Fruit fly (Drosophila melanogaster) whole organism, wandering third instar larva: Measurements from ENCODE around the gene Ect3.
"Not testable (repeated sequence)": the region's sequence is repeated elsewhere in the genome, so short reads cannot be mapped to it uniquely, and the experiment has no call there.

Experiments used
- CG32264 ChIP-seq: fragments of 200-800 bp; sonication (Bioruptor generic); optimal IDR thresholded peaks from 2 replicates; lab custom pipeline; 2016; ENCODE audit warnings: missing biosample characterization, missing genetic modification characterization
- CG9705 ChIP-seq: fragments of 200-800 bp; sonication (Bioruptor generic); optimal IDR thresholded peaks from 2 replicates; lab custom pipeline; 2018; ENCODE audit warnings: missing biosample characterization, mild to moderate bottlenecking, missing genetic modification characterization
- CrebA ChIP-seq: fragments of 200-800 bp; sonication (Bioruptor generic); optimal IDR thresholded peaks from 2 replicates; lab custom pipeline; 2016; ENCODE audit warnings: missing biosample characterization, mild to moderate bottlenecking, missing genetic modification characterization, borderline replicate concordance
- Dfd ChIP-seq: fragments of >200 bp; optimal IDR thresholded peaks from 2 replicates; lab custom pipeline; 2017; ENCODE audit warnings: missing biosample characterization, missing genetic modification characterization
- Dif ChIP-seq: fragments of 200-275, 200-300 bp; sonication (Bioruptor generic); optimal IDR thresholded peaks from 2 replicates; lab custom pipeline; 2018; ENCODE audit warnings: missing biosample characterization, missing genetic modification characterization; ENCODE audit not compliant: partially characterized antibody
- GATAd ChIP-seq: sonication (Bioruptor generic); optimal IDR thresholded peaks from 2 replicates; lab custom pipeline; 2016; ENCODE audit warnings: missing biosample characterization, missing genetic modification characterization
- HLH106 ChIP-seq: fragments of 200-800 bp; optimal IDR thresholded peaks from 3 replicates; lab custom pipeline; 2019; ENCODE audit warnings: missing biosample characterization, mild to moderate bottlenecking, missing genetic modification characterization, moderate library complexity
- Hr78 ChIP-seq: fragments of >200 bp; optimal IDR thresholded peaks from 2 replicates; lab custom pipeline; 2017; ENCODE audit warnings: missing biosample characterization, missing genetic modification characterization
- Hr83 ChIP-seq: fragments of 200-300 bp; sonication (Bioruptor generic); optimal IDR thresholded peaks from 2 replicates; lab custom pipeline; 2016; ENCODE audit warnings: missing biosample characterization, mild to moderate bottlenecking, missing genetic modification characterization, moderate library complexity; ENCODE audit not compliant: poor library complexity, severe bottlenecking
- Jra ChIP-seq: sonication (Bioruptor generic); optimal IDR thresholded peaks from 2 replicates; lab custom pipeline; 2016; ENCODE audit warnings: missing biosample characterization, missing genetic modification characterization
- Mio ChIP-seq: sonication (Bioruptor generic); optimal IDR thresholded peaks from 2 replicates; lab custom pipeline; 2016; ENCODE audit warnings: missing biosample characterization, missing genetic modification characterization
- Myc ChIP-seq: fragments of >200 bp; optimal IDR thresholded peaks from 2 replicates; lab custom pipeline; 2017
- OdsH ChIP-seq: fragments of 200-800 bp; sonication (Bioruptor generic); optimal IDR thresholded peaks from 2 replicates; lab custom pipeline; 2016; ENCODE audit warnings: missing biosample characterization, mild to moderate bottlenecking, missing genetic modification characterization
- Rel ChIP-seq, 2 experiments: fragments of 200-800 bp; sonication (Bioruptor generic) in 1 of 2; optimal IDR thresholded peaks; 2 replicates in 1 of 2; 3 replicates in 1 of 2; lab custom pipeline; 2016 to 2019; ENCODE audit warnings: mild to moderate bottlenecking in 2 of 2, missing biosample characterization in 2 of 2, missing genetic modification characterization in 2 of 2, moderate library complexity in 1 of 2
- Sp1 ChIP-seq: fragments of 200-800 bp; sonication (Bioruptor generic); optimal IDR thresholded peaks from 3 replicates; lab custom pipeline; 2019; ENCODE audit warnings: missing biosample characterization, mild to moderate bottlenecking, missing genetic modification characterization, moderate library complexity
- br ChIP-seq: fragments of 200-800 bp; sonication (Bioruptor generic); optimal IDR thresholded peaks from 2 replicates; lab custom pipeline; 2016; ENCODE audit warnings: missing biosample characterization, missing genetic modification characterization
- brk ChIP-seq: fragments of 200-800 bp; sonication (Bioruptor generic); optimal IDR thresholded peaks from 2 replicates; lab custom pipeline; 2016; ENCODE audit warnings: missing biosample characterization, mild to moderate bottlenecking, missing genetic modification characterization
- dl ChIP-seq, 2 experiments: fragments of 175-275, 200-275 bp in 1 of 2; fragments of 200-275 bp in 1 of 2; sonication (Bioruptor generic); optimal IDR thresholded peaks; lab custom pipeline; 2018; ENCODE audit warnings: mild to moderate bottlenecking in 2 of 2, missing biosample characterization in 2 of 2, missing genetic modification characterization in 2 of 2, moderate library complexity in 2 of 2; ENCODE audit not compliant: partially characterized antibody in 2 of 2, insufficient read depth in 1 of 2
- dmrt93B ChIP-seq: fragments of 200-800 bp; sonication (Bioruptor generic); optimal IDR thresholded peaks from 2 replicates; lab custom pipeline; 2018; ENCODE audit warnings: missing biosample characterization, mild to moderate bottlenecking, missing genetic modification characterization
- dsf ChIP-seq: sonication (Bioruptor generic); optimal IDR thresholded peaks from 2 replicates; lab custom pipeline; 2016; ENCODE audit warnings: missing biosample characterization, missing genetic modification characterization, borderline replicate concordance
- ey ChIP-seq: fragments of 200-800 bp; sonication (Bioruptor generic); optimal IDR thresholded peaks from 2 replicates; lab custom pipeline; 2016; ENCODE audit warnings: missing biosample characterization, missing genetic modification characterization
- foxo ChIP-seq, 2 experiments: fragments of 200-800 bp; sonication (Bioruptor generic); optimal IDR thresholded peaks; 2 replicates in 1 of 2; 3 replicates in 1 of 2; lab custom pipeline; 2016 to 2017; ENCODE audit warnings: missing biosample characterization in 2 of 2, missing genetic modification characterization in 2 of 2
- fru ChIP-seq: fragments of 200-800 bp; sonication (Bioruptor generic); optimal IDR thresholded peaks from 3 replicates; lab custom pipeline; 2016; ENCODE audit warnings: missing biosample characterization, mild to moderate bottlenecking, missing genetic modification characterization
- h ChIP-seq: fragments of 200-800 bp; sonication (Bioruptor generic); optimal IDR thresholded peaks from 3 replicates; lab custom pipeline; 2016; ENCODE audit warnings: missing biosample characterization, mild to moderate bottlenecking, missing genetic modification characterization
- jim ChIP-seq: fragments of 175-275, 200-325 bp; sonication (Bioruptor generic); optimal IDR thresholded peaks from 2 replicates; lab custom pipeline; 2016; ENCODE audit warnings: missing biosample characterization, mild to moderate bottlenecking, missing genetic modification characterization
- pan ChIP-seq: fragments of >200 bp; optimal IDR thresholded peaks from 2 replicates; lab custom pipeline; 2017
- psq ChIP-seq: fragments of 200-800 bp; sonication (Bioruptor generic); optimal IDR thresholded peaks from 3 replicates; lab custom pipeline; 2017; ENCODE audit warnings: missing biosample characterization, mild to moderate bottlenecking, missing genetic modification characterization, moderate library complexity
- rgr ChIP-seq: fragments of 200-800 bp; sonication (Bioruptor generic); optimal IDR thresholded peaks from 3 replicates; lab custom pipeline; 2016; ENCODE audit warnings: missing biosample characterization, mild to moderate bottlenecking, missing genetic modification characterization
- sage ChIP-seq: fragments of 200-800 bp; sonication (Bioruptor generic); optimal IDR thresholded peaks from 2 replicates; lab custom pipeline; 2016; ENCODE audit warnings: missing biosample characterization, mild to moderate bottlenecking, missing genetic modification characterization
- sv ChIP-seq: fragments of 200-800 bp; sonication (Bioruptor generic); optimal IDR thresholded peaks from 3 replicates; lab custom pipeline; 2016; ENCODE audit warnings: missing biosample characterization, missing genetic modification characterization
- tai ChIP-seq: sonication (Bioruptor generic); optimal IDR thresholded peaks from 2 replicates; lab custom pipeline; 2016; ENCODE audit warnings: missing biosample characterization, missing genetic modification characterization
- usp ChIP-seq: fragments of >200 bp; optimal IDR thresholded peaks from 2 replicates; lab custom pipeline; 2017; ENCODE audit warnings: missing biosample characterization, missing genetic modification characterization
- woc ChIP-seq: sonication (Bioruptor generic); optimal IDR thresholded peaks from 2 replicates; lab custom pipeline; 2016; ENCODE audit warnings: missing biosample characterization, mild to moderate bottlenecking, missing genetic modification characterization

Ect3 gene

DNA sequence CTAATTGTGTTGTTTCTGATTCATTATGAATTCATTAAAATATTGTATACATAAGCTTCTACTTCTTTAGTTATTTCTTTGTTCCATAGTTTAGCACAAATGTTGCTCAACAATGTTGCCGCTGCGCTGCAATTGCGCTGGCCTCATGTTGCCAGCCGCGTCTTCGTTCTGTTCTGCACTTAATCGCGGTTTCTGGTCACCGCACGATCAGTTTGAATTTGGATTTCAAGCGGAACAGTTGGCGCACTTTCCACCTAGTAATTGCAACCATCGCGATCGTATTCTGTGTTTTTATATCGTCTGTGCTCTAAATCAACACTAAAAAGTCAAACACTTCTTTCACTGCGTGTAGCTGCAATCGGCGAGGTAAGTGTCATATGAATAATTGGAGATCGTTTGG is at the start of gene Ect3:
Gene Ect3 (plus strand): TSS at position 205 of the 400 bp plus-strand sequence.
- TF ChIP-seq br (GFP tag; lab: Kevin White, UChicago) (no peak), Mio (GFP tag; lab: Kevin White, UChicago) (no peak), jim (GFP tag; lab: Kevin White, UChicago) (no peak), sv (no peak), woc (GFP tag; lab: Kevin White, UChicago) (no peak), foxo (GFP tag; optimal IDR thresholded peaks at IDR 0.05; lab: Kevin White, UChicago) (no peak), psq (GFP tag; lab: Kevin White, UChicago) (no peak), GATAd (no peak), brk (GFP tag; lab: Kevin White, UChicago) (no peak)

DNA sequence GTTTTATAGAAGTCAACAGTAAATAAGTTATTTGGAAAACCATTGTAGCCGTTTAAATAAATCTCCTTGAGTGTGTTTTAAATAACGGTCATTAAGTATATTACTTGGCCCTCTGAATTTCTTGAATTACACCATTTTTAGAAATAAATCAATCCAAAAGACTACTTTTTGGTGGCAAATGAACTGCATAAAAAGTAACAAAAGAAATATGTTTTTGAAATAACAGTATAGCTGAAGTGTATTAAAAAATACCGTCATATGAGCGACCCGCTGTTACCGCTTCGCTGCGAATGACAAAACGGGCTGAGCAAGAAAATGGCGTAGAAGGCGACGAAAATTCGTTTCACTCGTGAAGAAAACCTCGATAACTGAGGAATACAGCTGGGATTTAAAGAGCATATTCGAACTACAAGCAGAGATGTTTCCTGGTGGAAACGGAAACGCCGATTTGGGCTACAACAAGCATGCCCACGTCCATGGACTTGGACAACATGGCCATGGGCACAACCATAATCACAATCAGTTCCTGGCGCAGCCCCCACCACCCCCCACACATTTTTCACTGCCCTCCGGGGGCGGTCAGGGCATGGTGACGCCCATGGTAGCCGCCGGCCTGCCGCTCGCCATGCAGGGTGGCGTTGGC is 49.6 kb upstream of the Ect3 start, which contains the start of gene CG31211:
Gene CG31211 (plus strand): TSS at position 294 of the 643 bp plus-strand sequence.
- TF ChIP-seq woc (GFP tag; lab: Kevin White, UChicago) (no peak), fru (no peak), Hr83 (GFP tag; lab: Kevin White, UChicago) (peak; percentile 50), dsf (GFP tag; lab: Kevin White, UChicago) (no peak), HLH106 (tag; lab: Kevin White, UChicago) (peak; percentile 13), foxo (GFP tag; optimal IDR thresholded peaks at IDR 0.05; lab: Kevin White, UChicago) (peak in 1 of 2 experiments; percentile 32), ey (GFP tag; lab: Kevin White, UChicago) (peak; percentile 3), rgr (GFP tag; lab: Kevin White, UChicago) (peak; percentile 57), Hr78 (GFP tag; lab: Kevin White, UChicago) (no peak), CrebA (GFP tag; lab: Kevin White, UChicago) (no peak)

DNA sequence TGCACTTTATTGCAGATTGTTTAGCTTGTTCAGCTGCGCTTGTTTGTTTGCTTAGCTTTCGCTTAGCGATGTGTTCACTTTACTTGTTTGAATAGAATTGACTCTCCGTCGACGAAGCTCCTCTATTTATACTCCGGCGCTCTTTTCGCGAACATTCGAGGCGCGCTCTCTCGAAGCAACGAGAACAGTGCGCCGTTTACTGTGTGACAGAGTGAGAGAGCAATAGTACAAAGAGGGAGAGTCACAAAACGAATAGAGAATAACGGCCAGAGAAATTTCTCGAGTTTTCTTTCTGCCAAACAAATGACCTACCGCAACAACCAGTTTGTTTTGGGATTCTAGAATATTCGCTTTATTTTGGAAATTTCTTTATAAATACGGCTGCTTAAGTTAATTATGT is 42.6 kb upstream of the Ect3 start, which contains the start of gene Hsp70Aa:
Gene Hsp70Aa (minus strand): TSS at position 101 of the 400 bp plus-strand sequence.
- TF ChIP-seq jim (GFP tag; lab: Kevin White, UChicago); tai (GFP tag; lab: Kevin White, UChicago); pan (lab: Kevin White, UChicago): not testable (repeated sequence)

DNA sequence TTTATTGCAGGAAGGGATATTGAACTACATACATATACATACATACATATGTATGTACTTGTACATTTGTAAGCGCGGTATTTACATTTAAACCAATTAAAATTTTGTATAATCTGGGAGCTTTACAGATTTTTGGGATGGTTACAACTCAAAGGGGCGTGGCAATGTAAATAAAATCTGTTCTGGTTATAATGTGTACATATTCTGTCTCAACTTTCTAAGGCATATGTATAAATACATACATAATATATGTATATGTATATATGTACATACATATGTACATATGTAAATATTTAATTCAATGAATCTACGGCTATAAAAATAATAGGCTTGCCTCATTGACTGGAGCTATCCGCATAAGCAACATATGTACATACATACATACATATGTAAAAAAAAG is 41.7 kb upstream of the Ect3 start:
- no peak for TF ChIP-seq Dif
- TF ChIP-seq dl (GFP tag; optimal IDR thresholded peaks at IDR 0.05; lab: Kevin White, UChicago; ENCODE audit: insufficient read depth in 1 of 2, partially characterized antibody in 2 of 2), result no peak
- TF ChIP-seq Dfd, result no peak
- no peak for TF ChIP-seq psq (GFP tag; lab: Kevin White, UChicago)
- TF ChIP-seq Myc, result no peak
- no peak for TF ChIP-seq OdsH (GFP tag; lab: Kevin White, UChicago)
- TF ChIP-seq, all 38 proteins: peak for 0

DNA sequence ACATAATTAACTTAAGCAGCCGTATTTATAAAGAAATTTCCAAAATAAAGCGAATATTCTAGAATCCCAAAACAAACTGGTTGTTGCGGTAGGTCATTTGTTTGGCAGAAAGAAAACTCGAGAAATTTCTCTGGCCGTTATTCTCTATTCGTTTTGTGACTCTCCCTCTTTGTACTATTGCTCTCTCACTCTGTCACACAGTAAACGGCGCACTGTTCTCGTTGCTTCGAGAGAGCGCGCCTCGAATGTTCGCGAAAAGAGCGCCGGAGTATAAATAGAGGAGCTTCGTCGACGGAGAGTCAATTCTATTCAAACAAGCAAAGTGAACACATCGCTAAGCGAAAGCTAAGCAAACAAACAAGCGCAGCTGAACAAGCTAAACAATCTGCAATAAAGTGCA is 40.8 kb upstream of the Ect3 start, which contains the start of gene Hsp70Ab:
Gene Hsp70Ab (plus strand): TSS at position 301 of the 400 bp plus-strand sequence.
- TF ChIP-seq Rel (GFP tag; optimal IDR thresholded peaks at IDR 0.05; lab: Kevin White, UChicago); Rel (tag; optimal IDR thresholded peaks at IDR 0.05; lab: Kevin White, UChicago); jim (GFP tag; lab: Kevin White, UChicago); OdsH (GFP tag; lab: Kevin White, UChicago): not testable (repeated sequence)

DNA sequence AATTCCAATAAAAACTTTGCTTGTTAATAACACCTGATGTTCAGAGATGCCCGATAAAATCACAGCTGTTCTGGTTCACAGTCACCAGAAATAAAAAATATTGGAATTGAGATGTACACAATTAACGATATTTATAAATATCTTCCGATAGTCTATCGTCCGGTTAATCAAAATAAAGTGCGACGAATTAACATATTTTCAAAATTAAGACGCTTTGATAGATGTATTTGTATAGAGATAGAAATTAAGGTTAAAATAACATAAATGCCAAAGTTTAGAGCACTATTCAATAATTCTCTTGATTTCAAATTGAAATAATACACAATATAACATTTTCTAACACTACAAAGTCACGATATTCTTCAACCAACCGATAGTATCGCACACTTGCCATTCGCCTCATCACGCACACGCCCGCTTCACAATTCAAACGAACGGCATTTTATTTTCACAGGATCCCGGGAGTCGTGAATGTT is 36.3 kb upstream of the Ect3 start, which contains the start of the genes CG3281 and aurA:
Gene CG3281 (minus strand): TSS at position 67 of the 476 bp plus-strand sequence.
Gene aurA (plus strand): TSS at position 386 of the 476 bp plus-strand sequence.
- TF ChIP-seq sage (GFP tag; lab: Kevin White, UChicago), result no peak
- TF ChIP-seq fru, result peak; percentile 78
- TF ChIP-seq usp (GFP tag; lab: Kevin White, UChicago), result no peak
- peak; percentile 73 for TF ChIP-seq br (GFP tag; lab: Kevin White, UChicago)
- peak; percentile 72 for TF ChIP-seq Sp1
- peak; percentile 94 for TF ChIP-seq woc (GFP tag; lab: Kevin White, UChicago)
- TF ChIP-seq Myc, result peak; percentile 69
- TF ChIP-seq CrebA (GFP tag; lab: Kevin White, UChicago), result no peak
- TF ChIP-seq brk (GFP tag; lab: Kevin White, UChicago), result no peak
- peak; percentile 91 for TF ChIP-seq Jra (GFP tag; lab: Kevin White, UChicago)
- peak; percentile 81 for TF ChIP-seq HLH106 (tag; lab: Kevin White, UChicago)
- TF ChIP-seq Rel (GFP tag; optimal IDR thresholded peaks at IDR 0.05; lab: Kevin White, UChicago), result no peak
- no peak for TF ChIP-seq Rel (tag; optimal IDR thresholded peaks at IDR 0.05; lab: Kevin White, UChicago)
- peak; percentile 55 for TF ChIP-seq CG32264 (GFP tag; lab: Kevin White, UChicago)
- TF ChIP-seq GATAd, result peak; percentile 74
- TF ChIP-seq h, result peak; percentile 87
- TF ChIP-seq foxo (GFP tag; optimal IDR thresholded peaks at IDR 0.05; lab: Kevin White, UChicago), result peak in 1 of 2 experiments; percentile 84
- no peak for TF ChIP-seq Dif
- TF ChIP-seq ey (GFP tag; lab: Kevin White, UChicago), result peak; percentile 80
- peak; percentile 45 for TF ChIP-seq Hr83 (GFP tag; lab: Kevin White, UChicago)
- TF ChIP-seq rgr (GFP tag; lab: Kevin White, UChicago), result peak; percentile 83
- TF ChIP-seq CG9705 (GFP tag; lab: Kevin White, UChicago), result peak; percentile 67
- no peak for TF ChIP-seq dl (GFP tag; optimal IDR thresholded peaks at IDR 0.05; lab: Kevin White, UChicago; ENCODE audit: insufficient read depth in 1 of 2, partially characterized antibody in 2 of 2)
- no peak for TF ChIP-seq Hr78 (GFP tag; lab: Kevin White, UChicago)
- TF ChIP-seq tai (GFP tag; lab: Kevin White, UChicago), result no peak
- TF ChIP-seq Mio (GFP tag; lab: Kevin White, UChicago), result no peak
- peak; percentile 65 for TF ChIP-seq dmrt93B
- TF ChIP-seq Dfd, result no peak
- TF ChIP-seq pan (lab: Kevin White, UChicago), result no peak
